Fruit fly (Drosophila melanogaster) whole organism, pupa: ENCODE measurements around the gene Mcm2.

Source experiments
- CG10348 ChIP-seq: fragments of 200-800 bp; sonication (Bioruptor generic); IDR thresholded peaks from 2 replicates; pipeline ENCODE4 v1.3.6; 2022; ENCODE audit warnings: missing biosample characterization, missing genetic modification characterization
- CG12605 ChIP-seq: fragments of 200-800 bp; sonication (Bioruptor generic); IDR thresholded peaks from 2 replicates; pipeline ENCODE4 v1.3.6; 2022; ENCODE audit warnings: missing biosample characterization, missing genetic modification characterization
- CG13204 ChIP-seq: fragments of 200-800 bp; sonication (Bioruptor generic); optimal IDR thresholded peaks from 2 replicates; lab custom pipeline; 2018; ENCODE audit warnings: missing biosample characterization, mild to moderate bottlenecking, missing genetic modification characterization, moderate library complexity
- CG14655 ChIP-seq: fragments of 200-800 bp; sonication (Bioruptor generic); optimal IDR thresholded peaks from 3 replicates; lab custom pipeline; 2017; ENCODE audit warnings: mild to moderate bottlenecking, missing biosample characterization, missing genetic modification reagents, missing genetic modification characterization
- CG15710 ChIP-seq: fragments of 200-800 bp; sonication (Bioruptor generic); optimal IDR thresholded peaks from 2 replicates; lab custom pipeline; 2018; ENCODE audit warnings: missing biosample characterization, mild to moderate bottlenecking, missing genetic modification characterization, moderate library complexity
- CG17806 ChIP-seq: fragments of 200-800 bp; sonication (Bioruptor generic); optimal IDR thresholded peaks from 2 replicates; lab custom pipeline; 2018; ENCODE audit warnings: missing biosample characterization, mild to moderate bottlenecking, missing genetic modification characterization, moderate library complexity
- CG32121 ChIP-seq: fragments of 200-800 bp; sonication (Bioruptor generic); IDR thresholded peaks from 2 replicates; pipeline ENCODE4 v1.3.6; 2022; ENCODE audit warnings: missing biosample characterization, missing genetic modification characterization
- CG34367 ChIP-seq: fragments of 200-800 bp; sonication (Bioruptor generic); optimal IDR thresholded peaks from 2 replicates; lab custom pipeline; 2018; ENCODE audit warnings: missing biosample characterization, mild to moderate bottlenecking, missing genetic modification characterization
- CG4496 ChIP-seq: fragments of 200-800 bp; sonication (Bioruptor generic); IDR thresholded peaks from 3 replicates; pipeline ENCODE4 v1.3.6; 2022; ENCODE audit warnings: missing biosample characterization, missing genetic modification characterization
- CG8159 ChIP-seq: fragments of 200-800 bp; sonication (Bioruptor generic); optimal IDR thresholded peaks from 3 replicates; lab custom pipeline; 2018; ENCODE audit warnings: missing biosample characterization, mild to moderate bottlenecking, missing genetic modification characterization, moderate library complexity
- CG8301 ChIP-seq: fragments of 200-800 bp; sonication (Bioruptor generic); optimal IDR thresholded peaks from 2 replicates; lab custom pipeline; 2018; ENCODE audit warnings: missing biosample characterization, mild to moderate bottlenecking, missing genetic modification characterization
- CG9948 ChIP-seq: fragments of 200-800 bp; sonication (Bioruptor generic); optimal IDR thresholded peaks from 2 replicates; lab custom pipeline; 2018; ENCODE audit warnings: missing biosample characterization, mild to moderate bottlenecking, missing genetic modification characterization, moderate library complexity
- D1 ChIP-seq: fragments of 200-800 bp; sonication (Bioruptor generic); optimal IDR thresholded peaks from 2 replicates; lab custom pipeline; 2018; ENCODE audit warnings: missing biosample characterization, mild to moderate bottlenecking, missing genetic modification characterization, moderate library complexity
- EcR ChIP-seq: fragments of 200-800 bp; sonication (Bioruptor generic); optimal IDR thresholded peaks from 3 replicates; lab custom pipeline; 2019; ENCODE audit warnings: missing biosample characterization, missing genetic modification characterization, mild to moderate bottlenecking, moderate library complexity, missing genetic modification reagents
- Ets98B ChIP-seq: fragments of 200-800 bp; sonication (Bioruptor generic); IDR thresholded peaks from 2 replicates; pipeline ENCODE4 v1.3.6; 2022; ENCODE audit warnings: missing biosample characterization, missing genetic modification characterization
- Pif1A ChIP-seq: fragments of 200-800 bp; sonication (Bioruptor generic); optimal IDR thresholded peaks from 3 replicates; lab custom pipeline; 2016; ENCODE audit warnings: missing biosample characterization, missing genetic modification characterization
- Pif1B ChIP-seq: fragments of 200-800 bp; sonication (Bioruptor generic); optimal IDR thresholded peaks from 3 replicates; lab custom pipeline; 2016; ENCODE audit warnings: missing biosample characterization, missing genetic modification characterization
- Snoo ChIP-seq: fragments of 200-800 bp; sonication (Bioruptor generic); optimal IDR thresholded peaks from 3 replicates; lab custom pipeline; 2017; ENCODE audit warnings: missing biosample characterization, mild to moderate bottlenecking, missing genetic modification characterization, inconsistent platforms
- fd96Ca ChIP-seq: fragments of 200-800 bp; sonication (Bioruptor generic); IDR thresholded peaks from 3 replicates; pipeline ENCODE4 v1.3.6; 2022; ENCODE audit warnings: missing biosample characterization, missing genetic modification characterization
- gl ChIP-seq: fragments of 200-800 bp; sonication (Bioruptor generic); optimal IDR thresholded peaks from 2 replicates; lab custom pipeline; 2018; ENCODE audit warnings: missing biosample characterization, mild to moderate bottlenecking, missing genetic modification characterization
- rn ChIP-seq: fragments of 200-800 bp; sonication (Bioruptor generic); IDR thresholded peaks from 2 replicates; pipeline ENCODE4 v1.3.6; 2022; ENCODE audit warnings: missing biosample characterization, missing genetic modification characterization

Mcm2 gene

dm6 chr3R:8224726-8225460 lies 39.9 kb upstream of the Mcm2 start:
- TF ChIP-seq CG14655 (GFP tag; lab: Kevin White, UChicago) (no peak), Snoo (tag; lab: Kevin White, UChicago) (no peak), Ets98B (GFP tag; lab: Robert Waterston, UW) (no peak), CG12605 (GFP tag; lab: Robert Waterston, UW) (no peak), EcR (no peak), CG32121 (no peak), D1 (tag; lab: Kevin White, UChicago) (no peak), CG4496 (GFP tag; lab: Robert Waterston, UW) (no peak), CG10348 (GFP tag; lab: Robert Waterston, UW) (no peak), rn (no peak), CG13204 (GFP tag; lab: Kevin White, UChicago) (no peak)

dm6 chr3R:8225461-8225971 lies 39.3 kb upstream of the Mcm2 start:
- TF ChIP-seq gl (tag; lab: Kevin White, UChicago) (no peak), CG34367 (tag; lab: Kevin White, UChicago) (no peak), Snoo (tag; lab: Kevin White, UChicago) (no peak), CG15710 (tag; lab: Kevin White, UChicago) (no peak), EcR (no peak), rn (no peak), D1 (tag; lab: Kevin White, UChicago) (no peak), CG8159 (tag; lab: Kevin White, UChicago) (no peak), fd96Ca (GFP tag; lab: Robert Waterston, UW) (no peak), CG13204 (GFP tag; lab: Kevin White, UChicago) (no peak), CG8301 (tag; lab: Kevin White, UChicago) (no peak), CG9948 (tag; lab: Kevin White, UChicago) (no peak), CG32121 (no peak), Ets98B (GFP tag; lab: Robert Waterston, UW) (no peak), Pif1B (GFP tag; lab: Kevin White, UChicago) (no peak), CG17806 (tag; lab: Kevin White, UChicago) (no peak), CG10348 (GFP tag; lab: Robert Waterston, UW) (no peak), CG4496 (GFP tag; lab: Robert Waterston, UW) (no peak), CG12605 (GFP tag; lab: Robert Waterston, UW) (no peak), Pif1A (GFP tag; lab: Kevin White, UChicago) (no peak)

dm6 chr3R:8227344-8227743 lies 37.4 kb upstream of the Mcm2 start:
- no peak for TF ChIP-seq CG4496 (GFP tag; lab: Robert Waterston, UW)

DNA sequence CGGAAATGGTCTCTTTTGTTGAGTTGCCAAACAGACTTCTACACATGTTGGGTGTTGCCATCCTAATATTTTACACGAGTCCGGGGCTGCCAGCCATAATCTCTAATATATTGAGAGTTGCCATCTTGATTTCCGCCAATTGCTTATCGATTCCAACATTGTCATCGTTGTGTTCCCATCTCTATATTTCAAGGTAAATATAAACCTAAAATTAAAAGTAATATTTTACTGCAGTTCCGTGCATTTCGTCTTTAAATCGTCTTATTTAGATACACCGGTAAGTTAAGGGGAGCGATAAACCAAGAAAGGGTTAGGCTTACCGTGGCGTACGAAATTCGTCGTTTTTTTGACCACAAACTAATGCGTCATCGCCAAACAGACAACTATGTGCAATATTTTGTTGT lies 31.4 kb upstream of the Mcm2 start, which contains the start of gene PolI:
Gene PolI, plus strand, starts transcription at position 138 of the 404 bp plus-strand sequence.
- no peak for TF ChIP-seq CG8159 (tag; lab: Kevin White, UChicago)
- TF ChIP-seq gl (tag; lab: Kevin White, UChicago) = no peak
- TF ChIP-seq CG12605 (GFP tag; lab: Robert Waterston, UW) = no peak
- TF ChIP-seq CG17806 (tag; lab: Kevin White, UChicago) = no peak
- no peak for TF ChIP-seq fd96Ca (GFP tag; lab: Robert Waterston, UW)
- no peak for TF ChIP-seq CG15710 (tag; lab: Kevin White, UChicago)
- TF ChIP-seq Ets98B (GFP tag; lab: Robert Waterston, UW) = no peak
- no peak for TF ChIP-seq CG13204 (GFP tag; lab: Kevin White, UChicago)

dm6 chr3R:8233864-8234263 lies 30.9 kb upstream of the Mcm2 start:
- peak; percentile 61 for TF ChIP-seq CG8301 (tag; lab: Kevin White, UChicago)
- TF ChIP-seq fd96Ca (GFP tag; lab: Robert Waterston, UW) = 0 out of 3 replicates have a peak, but pooled peaks have one; percentile 16
- no peak for TF ChIP-seq CG14655 (GFP tag; lab: Kevin White, UChicago)
- TF ChIP-seq rn = no peak
- no peak for TF ChIP-seq gl (tag; lab: Kevin White, UChicago)
- TF ChIP-seq CG34367 (tag; lab: Kevin White, UChicago) = no peak
- TF ChIP-seq CG12605 (GFP tag; lab: Robert Waterston, UW) = peak; percentile 55; the same call in 1 of the 2 replicates
- no peak for TF ChIP-seq EcR
- TF ChIP-seq Pif1A (GFP tag; lab: Kevin White, UChicago) = no peak
- no peak for TF ChIP-seq CG13204 (GFP tag; lab: Kevin White, UChicago)
- peak; percentile 26 for TF ChIP-seq CG8159 (tag; lab: Kevin White, UChicago)
- TF ChIP-seq Pif1B (GFP tag; lab: Kevin White, UChicago) = no peak
- TF ChIP-seq CG32121 = peak; percentile 84
- TF ChIP-seq CG9948 (tag; lab: Kevin White, UChicago) = peak; percentile 54
- peak; percentile 24 for TF ChIP-seq CG15710 (tag; lab: Kevin White, UChicago)
- TF ChIP-seq Snoo (tag; lab: Kevin White, UChicago) = no peak
- TF ChIP-seq CG17806 (tag; lab: Kevin White, UChicago) = peak; percentile 38
- TF ChIP-seq CG4496 (GFP tag; lab: Robert Waterston, UW) = peak; percentile 54; the same call in 2 of the 3 replicates
- no peak for TF ChIP-seq D1 (tag; lab: Kevin White, UChicago)
- TF ChIP-seq Ets98B (GFP tag; lab: Robert Waterston, UW) = peak; percentile 85
- TF ChIP-seq CG10348 (GFP tag; lab: Robert Waterston, UW) = no peak
